Fruit fly (Drosophila melanogaster): Measurements from ENCODE around the gene CG11898.

Gene CG11898

dm6 chr3R:29214262-29214661 lies 48.8 kb downstream of the CG11898 start (continued):
- peak; percentile 100 for TF ChIP-seq CG6163 (GFP tag; IDR thresholded peaks at IDR 0.05)
- peak; percentile 99 for TF ChIP-seq dac (GFP tag; optimal IDR thresholded peaks at IDR 0.05)
- peak; percentile 99 for TF ChIP-seq CG11762 (GFP tag; optimal IDR thresholded peaks at IDR 0.05; ENCODE audit: insufficient read depth)
- TF ChIP-seq CG9139 (GFP tag; optimal IDR thresholded peaks at IDR 0.05): peak; percentile 99
- TF ChIP-seq CG7368 (GFP tag; optimal IDR thresholded peaks at IDR 0.05): peak; percentile 100
- TF ChIP-seq achi (GFP tag; optimal IDR thresholded peaks at IDR 0.05): peak; percentile 99
- TF ChIP-seq Lpt (GFP tag; optimal IDR thresholded peaks at IDR 0.05): peak; percentile 100
- peak; percentile 100 for TF ChIP-seq esn (GFP tag; optimal IDR thresholded peaks at IDR 0.05)
- peak; percentile 99 for TF ChIP-seq dsx (GFP tag; optimal IDR thresholded peaks at IDR 0.05; ENCODE audit: poor library complexity, severe bottlenecking)
- TF ChIP-seq CG8319 (GFP tag; optimal IDR thresholded peaks at IDR 0.05): peak; percentile 100
- TF ChIP-seq svp (GFP tag): peak; percentile 100
- TF ChIP-seq CG16779 (tag; optimal IDR thresholded peaks at IDR 0.05): peak; percentile 99
- TF ChIP-seq vri (GFP tag; optimal IDR thresholded peaks at IDR 0.05): peak; percentile 100
- TF ChIP-seq Sox14 (GFP tag; optimal IDR thresholded peaks at IDR 0.05): peak; percentile 100
- TF ChIP-seq CG34406 (GFP tag; optimal IDR thresholded peaks at IDR 0.05): peak; percentile 100
- TF ChIP-seq fd85E (GFP tag; optimal IDR thresholded peaks at IDR 0.05): peak; percentile 98
- peak; percentile 100 for TF ChIP-seq eg (GFP tag; IDR thresholded peaks at IDR 0.05)
- TF ChIP-seq Eip78C (GFP tag): peak; percentile 100
- peak; percentile 100 for TF ChIP-seq CG31627 (GFP tag; optimal IDR thresholded peaks at IDR 0.05)
- peak; percentile 100 for TF ChIP-seq acj6 (GFP tag; optimal IDR thresholded peaks at IDR 0.05)
- TF ChIP-seq CG10631 (GFP tag; optimal IDR thresholded peaks at IDR 0.05): peak; percentile 100
- peak; percentile 100 for TF ChIP-seq Sox102F (GFP tag; optimal IDR thresholded peaks at IDR 0.05)
- peak; percentile 99 for TF ChIP-seq CG4318 (GFP tag; optimal IDR thresholded peaks at IDR 0.05)
- peak; percentile 98 for TF ChIP-seq Blimp-1 (GFP tag; optimal IDR thresholded peaks at IDR 0.05)
- TF ChIP-seq CG32006 (GFP tag; optimal IDR thresholded peaks at IDR 0.05): peak; percentile 100
- TF ChIP-seq CG11902 (GFP tag; optimal IDR thresholded peaks at IDR 0.05): peak; percentile 99
- peak; percentile 97 for TF ChIP-seq fkh (GFP tag; optimal IDR thresholded peaks at IDR 0.05)
- TF ChIP-seq Sox15 (GFP tag; optimal IDR thresholded peaks at IDR 0.05): peak; percentile 99
- TF ChIP-seq OdsH (GFP tag; optimal IDR thresholded peaks at IDR 0.05): peak; percentile 100
- TF ChIP-seq CG6808 (GFP tag; optimal IDR thresholded peaks at IDR 0.05): peak; percentile 99
- TF ChIP-seq lz (GFP tag; optimal IDR thresholded peaks at IDR 0.05): peak; percentile 100
- peak; percentile 100 for TF ChIP-seq ss (GFP tag; optimal IDR thresholded peaks at IDR 0.05)
- peak; percentile 94 for TF ChIP-seq Hr38 (GFP tag; optimal IDR thresholded peaks at IDR 0.05)
- TF ChIP-seq pdm3 (GFP tag; optimal IDR thresholded peaks at IDR 0.05): peak; percentile 100
- TF ChIP-seq salr (GFP tag; optimal IDR thresholded peaks at IDR 0.05): peak; percentile 99 to 100
- peak; percentile 100 for TF ChIP-seq CG6276 (GFP tag; optimal IDR thresholded peaks at IDR 0.05)
- TF ChIP-seq net (GFP tag; optimal IDR thresholded peaks at IDR 0.05): peak; percentile 100
- TF ChIP-seq CG6854 (GFP tag; optimal IDR thresholded peaks at IDR 0.05): peak; percentile 100
- TF ChIP-seq Ets21C (GFP tag; optimal IDR thresholded peaks at IDR 0.05): peak; percentile 99

- TF ChIP-seq CG6792 (GFP tag; optimal IDR thresholded peaks at IDR 0.05): no peak
- peak; percentile 15 for TF ChIP-seq acj6 (GFP tag; optimal IDR thresholded peaks at IDR 0.05)
- TF ChIP-seq esn (GFP tag; optimal IDR thresholded peaks at IDR 0.05): peak; percentile 17
- peak; percentile 55 for TF ChIP-seq eg (GFP tag; IDR thresholded peaks at IDR 0.05)
- TF ChIP-seq fkh (GFP tag; optimal IDR thresholded peaks at IDR 0.05): no peak
- peak; percentile 15 for TF ChIP-seq CG10631 (GFP tag; optimal IDR thresholded peaks at IDR 0.05)
- peak; percentile 9 for TF ChIP-seq net (GFP tag; optimal IDR thresholded peaks at IDR 0.05)
- TF ChIP-seq Hr4 (GFP tag; optimal IDR thresholded peaks at IDR 0.05): peak; percentile 29
- peak; percentile 46 to 83 for TF ChIP-seq ss (GFP tag; optimal IDR thresholded peaks at IDR 0.05)
- TF ChIP-seq CG6854 (GFP tag; optimal IDR thresholded peaks at IDR 0.05): no peak
- TF ChIP-seq Sox14 (GFP tag; optimal IDR thresholded peaks at IDR 0.05): no peak
- TF ChIP-seq achi (GFP tag; optimal IDR thresholded peaks at IDR 0.05): peak; percentile 33
- peak; percentile 51 for TF ChIP-seq CG32006 (GFP tag; optimal IDR thresholded peaks at IDR 0.05)
- no peak; the same call in 1 of the 2 replicates for TF ChIP-seq CG15336 (GFP tag; IDR thresholded peaks at IDR 0.05)
- TF ChIP-seq CG8632 (GFP tag; optimal IDR thresholded peaks at IDR 0.05): no peak
- peak; percentile 66 for TF ChIP-seq CG1621 (tag; optimal IDR thresholded peaks at IDR 0.05)
- TF ChIP-seq CG7368 (GFP tag; optimal IDR thresholded peaks at IDR 0.05): peak; percentile 9
- no peak for TF ChIP-seq Hr39 (GFP tag; optimal IDR thresholded peaks at IDR 0.05)
- TF ChIP-seq Sox15 (GFP tag; optimal IDR thresholded peaks at IDR 0.05): no peak
- peak; percentile 72 for TF ChIP-seq svp (GFP tag)
- 0 out of 2 replicates have a peak, but pooled peaks have one; percentile 6 for TF ChIP-seq CG11294 (GFP tag; IDR thresholded peaks at IDR 0.05)
- no peak for TF ChIP-seq CG8319 (GFP tag; optimal IDR thresholded peaks at IDR 0.05)
- TF ChIP-seq Ets21C (GFP tag; optimal IDR thresholded peaks at IDR 0.05): no peak
- no peak for TF ChIP-seq Gug (GFP tag; IDR thresholded peaks at IDR 0.05)
- TF ChIP-seq CG31627 (GFP tag; optimal IDR thresholded peaks at IDR 0.05): no peak
- TF ChIP-seq Ets96B (tag; optimal IDR thresholded peaks at IDR 0.05): peak; percentile 70
- TF ChIP-seq CG16779 (tag; optimal IDR thresholded peaks at IDR 0.05): peak; percentile 65
These were observed 49.6 kb downstream of the CG11898 start for dm6 chr3R:29214982-29215533.

Data from whole organism, prepupa.